Fruit fly (Drosophila melanogaster) ovary, adult (tissue): ENCODE measurements around the gene brn.
A peak's percentile ranks its signal among the peaks of the same experiment; 100 is the strongest.

ENCODE experiments used
- CG17801 ChIP-seq: fragments of 200-800 bp; optimal IDR thresholded peaks from 2 replicates; lab custom pipeline; 2019; ENCODE audit warnings: missing biosample characterization, mild to moderate bottlenecking, missing genetic modification characterization, moderate library complexity; ENCODE audit not compliant: partially characterized antibody

brn gene

dm6 chrX:4104132-4104531, at the start of gene brn, which contains the start of gene Xpac:
brn (plus strand) TSS chrX:4104342.
Xpac (minus strand) TSS chrX:4104197.
- peak; percentile 25 for TF ChIP-seq CG17801

- TF ChIP-seq CG17801, result no peak
These were observed 42.6 kb upstream of the brn start for dm6 chrX:4061502-4061901.

dm6 chrX:4075430-4075829, 28.7 kb upstream of the brn start, which contains the start of gene CG43689:
CG43689 (plus strand) TSS chrX:4075743.
- no peak for TF ChIP-seq CG17801

- TF ChIP-seq CG17801, result no peak
These were observed 15.0 kb upstream of the brn start for dm6 chrX:4089012-4089649.

- peak; percentile 26 for TF ChIP-seq CG17801
These were observed 3.2 kb upstream of the brn start, which contains the start of the genes Cmtr1 and CG15375 for dm6 chrX:4100824-4101368. Cmtr1 (minus strand) TSS chrX:4101031. CG15375 (plus strand) TSS chrX:4101318.

- peak; percentile 45 for TF ChIP-seq CG17801
These were observed 1.7 kb downstream of the brn start, which contains the start of gene cib for dm6 chrX:4105830-4106233. cib (plus strand) TSS chrX:4106113.

- no peak for TF ChIP-seq CG17801
These were observed 2.1 kb downstream of the brn start for dm6 chrX:4106240-4106639.

- TF ChIP-seq CG17801, result peak; percentile 39
These were observed 2.6 kb downstream of the brn start for dm6 chrX:4106756-4107155.

dm6 chrX:4107261-4108113, 3.3 kb downstream of the brn start:
- TF ChIP-seq CG17801, result no peak

dm6 chrX:4108114-4108439, 3.9 kb downstream of the brn start:
- no peak for TF ChIP-seq CG17801

- no peak for TF ChIP-seq CG17801
These were observed 4.6 kb downstream of the brn start for dm6 chrX:4108612-4109173.

- TF ChIP-seq CG17801, result no peak
These were observed 9.6 kb downstream of the brn start, which contains the start of the genes dgt4 and Nsun2 for dm6 chrX:4113698-4114216. dgt4 (plus strand) TSS chrX:4113701. Nsun2 (minus strand) TSS chrX:4113734.

- TF ChIP-seq CG17801, result peak; percentile 57
These were observed 12.9 kb downstream of the brn start, which contains the start of the genes tyf and Tip60 for dm6 chrX:4116834-4117736. tyf (plus strand) TSS chrX:4117020. Tip60 (minus strand) TSS chrX:4117487.

dm6 chrX:4119582-4119981, 15.4 kb downstream of the brn start:
- no peak for TF ChIP-seq CG17801

dm6 chrX:4131049-4131629, 27.0 kb downstream of the brn start, which contains the start of gene GlcAT-I:
GlcAT-I (plus strand) TSS chrX:4131211.
- TF ChIP-seq CG17801, result peak; percentile 12
